Worm (Caenorhabditis elegans) whole organism, L1 larva: ENCODE results near the gene R08A2.1.

Experiments
- F16B12.6 ChIP-seq: fragments of 150-350 bp; optimal IDR thresholded peaks from 2 replicates; lab custom pipeline; 2014; ENCODE audit warnings: missing biosample characterization, missing genetic modification characterization
- Y116A8C.19 ChIP-seq: sonication (generic microtip); optimal IDR thresholded peaks from 2 replicates; lab custom pipeline; 2016; ENCODE audit warnings: missing compliant biosample characterization, missing genetic modification characterization, borderline replicate concordance
- aha-1 ChIP-seq: fragments of 150-350 bp; optimal IDR thresholded peaks from 2 replicates; lab custom pipeline; 2014; ENCODE audit warnings: missing biosample characterization, missing genetic modification characterization
- aly-2 ChIP-seq: fragments of 150-350 bp; optimal IDR thresholded peaks from 2 replicates; lab custom pipeline; 2014; ENCODE audit warnings: missing biosample characterization, missing genetic modification characterization
- ama-1 ChIP-seq: fragments of 150-350 bp; optimal IDR thresholded peaks from 2 replicates; lab custom pipeline; 2014
- blmp-1 ChIP-seq: fragments of 150-350 bp; optimal IDR thresholded peaks from 2 replicates; lab custom pipeline; 2014; ENCODE audit warnings: missing biosample characterization, missing genetic modification characterization
- ceh-8 ChIP-seq: fragments of 200-800 bp; sonication (Bioruptor generic); optimal IDR thresholded peaks from 2 replicates; lab custom pipeline; 2018; ENCODE audit warnings: mild to moderate bottlenecking, missing genetic modification characterization, moderate library complexity, missing compliant biosample characterization
- ceh-88 ChIP-seq: fragments of 200-800 bp; sonication (Bioruptor generic); IDR thresholded peaks from 2 replicates; pipeline ENCODE4 v1.3.6; 2022; ENCODE audit warnings: missing genetic modification characterization, missing compliant biosample characterization
- ceh-90 ChIP-seq: sonication (generic microtip); optimal IDR thresholded peaks from 2 replicates; lab custom pipeline; 2016; ENCODE audit warnings: missing genetic modification characterization, missing compliant biosample characterization
- ces-1 ChIP-seq: fragments of 150-350 bp; optimal IDR thresholded peaks from 2 replicates; lab custom pipeline; 2014; ENCODE audit warnings: missing biosample characterization, missing genetic modification reagents, missing genetic modification characterization
- egl-13 ChIP-seq: sonication (generic microtip); optimal IDR thresholded peaks from 2 replicates; lab custom pipeline; 2016; ENCODE audit warnings: missing genotype, missing genetic modification reagents, missing genetic modification characterization, missing compliant biosample characterization
- egl-27 ChIP-seq, 2 experiments: fragments of 150-350 bp in 1 of 2; sonication (generic microtip); optimal IDR thresholded peaks; 3 replicates each; lab custom pipeline; 2017 to 2018; ENCODE audit warnings: missing biosample characterization in 2 of 2, missing genetic modification characterization in 2 of 2, missing genetic modification reagents in 2 of 2
- elt-2 ChIP-seq: sonication (generic microtip); optimal IDR thresholded peaks from 2 replicates; lab custom pipeline; 2016; ENCODE audit warnings: missing genetic modification characterization, mild to moderate bottlenecking, inconsistent platforms, missing compliant biosample characterization, missing genetic modification reagents
- elt-3 ChIP-seq, 6 experiments: fragments of 150-350 bp in 1 of 6; sonication (generic microtip); optimal IDR thresholded peaks; 2 replicates each; lab custom pipeline; 2017 to 2018; ENCODE audit warnings: missing biosample characterization in 6 of 6, missing genetic modification characterization in 6 of 6, inconsistent platforms in 1 of 6
- fkh-10 ChIP-seq: sonication (generic microtip); optimal IDR thresholded peaks from 2 replicates; lab custom pipeline; 2017; ENCODE audit warnings: missing biosample characterization, missing genetic modification reagents, missing genetic modification characterization
- fkh-4 ChIP-seq: sonication (generic microtip); optimal IDR thresholded peaks from 2 replicates; lab custom pipeline; 2016; ENCODE audit warnings: missing compliant biosample characterization, missing genetic modification characterization, borderline replicate concordance
- hlh-17 ChIP-seq: fragments of 200-800 bp; sonication (Bioruptor generic); optimal IDR thresholded peaks from 2 replicates; lab custom pipeline; 2018; ENCODE audit warnings: missing genetic modification characterization, mild to moderate bottlenecking, missing compliant biosample characterization, moderate library complexity, borderline replicate concordance
- hlh-4 ChIP-seq: sonication (generic microtip); optimal IDR thresholded peaks from 2 replicates; lab custom pipeline; 2016; ENCODE audit warnings: mild to moderate bottlenecking, missing genetic modification characterization, missing compliant biosample characterization
- irx-1 ChIP-seq: sonication (generic microtip); optimal IDR thresholded peaks from 2 replicates; lab custom pipeline; 2016; ENCODE audit warnings: missing genetic modification characterization, missing compliant biosample characterization
- isw-1 ChIP-seq: fragments of 200-800 bp; sonication (Bioruptor generic); IDR thresholded peaks from 2 replicates; pipeline ENCODE4 v1.3.6; 2022; ENCODE audit warnings: missing genetic modification characterization, missing compliant biosample characterization
- jun-1 ChIP-seq: fragments of 150-350 bp; optimal IDR thresholded peaks from 2 replicates; lab custom pipeline; 2014; ENCODE audit warnings: missing biosample characterization, missing genetic modification reagents, missing genetic modification characterization
- lin-15B ChIP-seq: fragments of 150-350 bp; sonication (generic microtip); optimal IDR thresholded peaks from 3 replicates; lab custom pipeline; 2014; ENCODE audit warnings: missing biosample characterization, missing genetic modification characterization
- lir-3 ChIP-seq: sonication (generic microtip); optimal IDR thresholded peaks from 2 replicates; lab custom pipeline; 2016; ENCODE audit warnings: mild to moderate bottlenecking, missing genetic modification characterization, moderate library complexity, missing compliant biosample characterization; ENCODE audit not compliant: poor library complexity
- lsy-2 ChIP-seq, 2 experiments: fragments of 150-350 bp; optimal IDR thresholded peaks; 2 replicates each; lab custom pipeline; 2014; ENCODE audit warnings: missing biosample characterization in 2 of 2, missing genetic modification characterization in 2 of 2
- mab-9 ChIP-seq: fragments of 200-800 bp; sonication (Bioruptor generic); IDR thresholded peaks from 2 replicates; pipeline ENCODE4 v1.3.6; 2022; ENCODE audit warnings: missing genetic modification reagents, missing genetic modification characterization, missing compliant biosample characterization
- nhr-12 ChIP-seq: sonication (generic microtip); optimal IDR thresholded peaks from 2 replicates; lab custom pipeline; 2017; ENCODE audit warnings: missing biosample characterization, missing genetic modification characterization
- nhr-19 ChIP-seq: fragments of 200-800 bp; sonication (Bioruptor generic); conservative IDR thresholded peaks from 2 replicates; pipeline ENCODE4 v1.3.6; 2022; ENCODE audit warnings: missing genetic modification characterization, missing compliant biosample characterization
- nhr-237 ChIP-seq: fragments of 150-350 bp; optimal IDR thresholded peaks from 2 replicates; lab custom pipeline; 2014; ENCODE audit warnings: missing biosample characterization, missing genetic modification characterization
- nhr-47 ChIP-seq: sonication (generic microtip); optimal IDR thresholded peaks from 2 replicates; lab custom pipeline; 2016; ENCODE audit warnings: mild to moderate bottlenecking, missing genetic modification characterization, moderate library complexity, missing compliant biosample characterization
- nhr-71 ChIP-seq: sonication (generic microtip); optimal IDR thresholded peaks from 2 replicates; lab custom pipeline; 2016; ENCODE audit warnings: mild to moderate bottlenecking, missing genetic modification characterization, moderate library complexity, missing compliant biosample characterization
- nhr-85 ChIP-seq: sonication (generic microtip); peaks from one replicate; lab custom pipeline; 2016; ENCODE audit warnings: missing genetic modification characterization, inconsistent platforms, missing compliant biosample characterization
- pax-3 ChIP-seq: fragments of 200-800 bp; sonication (Bioruptor generic); optimal IDR thresholded peaks from 2 replicates; lab custom pipeline; 2018; ENCODE audit warnings: mild to moderate bottlenecking, missing genetic modification characterization, moderate library complexity, missing compliant biosample characterization
- pqm-1 ChIP-seq: sonication (generic microtip); optimal IDR thresholded peaks from 3 replicates; lab custom pipeline; 2017; ENCODE audit warnings: missing biosample characterization, missing genetic modification characterization
- skn-1 ChIP-seq: fragments of 150-350 bp; optimal IDR thresholded peaks from 2 replicates; lab custom pipeline; 2014; ENCODE audit warnings: missing biosample characterization, missing genetic modification characterization
- snpc-4 ChIP-seq: fragments of 150-350 bp; optimal IDR thresholded peaks from 2 replicates; lab custom pipeline; 2014; ENCODE audit warnings: missing biosample characterization, missing genetic modification characterization
- snu-23 ChIP-seq: sonication (generic microtip); optimal IDR thresholded peaks from 2 replicates; lab custom pipeline; 2016; ENCODE audit warnings: missing genetic modification characterization, missing compliant biosample characterization
- sox-4 ChIP-seq: sonication (generic microtip); optimal IDR thresholded peaks from 2 replicates; lab custom pipeline; 2016; ENCODE audit warnings: missing genetic modification characterization, missing compliant biosample characterization
- sptf-1 ChIP-seq: fragments of 150-350 bp; optimal IDR thresholded peaks from 2 replicates; lab custom pipeline; 2014; ENCODE audit warnings: missing biosample characterization, missing genetic modification characterization
- sup-37 ChIP-seq: fragments of 200-800 bp; sonication (Bioruptor generic); optimal IDR thresholded peaks from 2 replicates; lab custom pipeline; 2018; ENCODE audit warnings: mild to moderate bottlenecking, missing genetic modification characterization, missing compliant biosample characterization
- swsn-7 ChIP-seq: sonication (generic microtip); optimal IDR thresholded peaks from 2 replicates; lab custom pipeline; 2016; ENCODE audit warnings: missing genetic modification characterization, missing compliant biosample characterization
- tbx-2 ChIP-seq: sonication (generic microtip); optimal IDR thresholded peaks from 2 replicates; lab custom pipeline; 2016; ENCODE audit warnings: missing genetic modification characterization, missing compliant biosample characterization
- tlp-1 ChIP-seq: fragments of 150-350 bp; optimal IDR thresholded peaks from 2 replicates; lab custom pipeline; 2014; ENCODE audit warnings: missing biosample characterization, missing genetic modification characterization
- unc-30 ChIP-seq: sonication (generic microtip); optimal IDR thresholded peaks from 2 replicates; lab custom pipeline; 2017; ENCODE audit warnings: missing biosample characterization, missing genetic modification characterization
- unc-98 ChIP-seq: fragments of 200-800 bp; sonication (Bioruptor generic); IDR thresholded peaks from 2 replicates; pipeline ENCODE4 v1.3.6; 2022; ENCODE audit warnings: missing genetic modification characterization, missing compliant biosample characterization
- xbp-1 ChIP-seq: sonication (generic microtip); optimal IDR thresholded peaks from 2 replicates; lab custom pipeline; 2016; ENCODE audit warnings: missing genetic modification characterization, missing compliant biosample characterization
- zag-1 ChIP-seq: fragments of 150-350 bp; optimal IDR thresholded peaks from 2 replicates; lab custom pipeline; 2014; ENCODE audit warnings: missing biosample characterization, missing genetic modification characterization
- zip-4 ChIP-seq: fragments of 200-800 bp; sonication (Bioruptor generic); optimal IDR thresholded peaks from 2 replicates; lab custom pipeline; 2018; ENCODE audit warnings: mild to moderate bottlenecking, missing genetic modification characterization, moderate library complexity, missing compliant biosample characterization

Gene R08A2.1

DNA sequence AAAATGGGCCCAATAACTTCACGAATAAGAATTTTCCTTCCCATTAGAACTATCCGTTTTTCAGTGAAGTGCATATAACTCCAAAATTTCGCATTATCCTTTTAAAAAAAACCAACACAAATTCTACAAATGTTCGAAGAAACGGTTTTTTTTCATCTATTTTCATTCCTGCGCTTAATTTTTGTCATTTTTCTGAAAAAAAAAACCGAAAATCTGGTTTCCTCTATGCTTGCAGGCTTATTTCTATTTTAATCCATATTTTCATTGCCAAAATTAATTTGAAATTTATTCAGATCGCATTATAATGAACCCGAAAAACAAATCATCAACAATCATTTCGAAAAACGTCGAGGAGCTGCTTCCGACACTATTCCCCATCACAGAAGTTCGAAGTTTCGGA, 20.7 kb downstream of the R08A2.1 start, which contains the start of gene set-5:
Gene set-5, plus strand, starts transcription at position 301 of the 400 bp plus-strand sequence.
- no peak for TF ChIP-seq nhr-71 (tag; lab: Kevin White, UChicago)
- no peak for TF ChIP-seq nhr-237 (tag; lab: Kevin White, UChicago)
- no peak for TF ChIP-seq pqm-1 (tag; lab: Kevin White, UChicago)
- TF ChIP-seq ceh-8 (GFP tag; lab: Kevin White, UChicago) = no peak
- no peak for TF ChIP-seq elt-2 (tag; lab: Kevin White, UChicago)
- TF ChIP-seq, all 84 proteins: peak for 0

DNA sequence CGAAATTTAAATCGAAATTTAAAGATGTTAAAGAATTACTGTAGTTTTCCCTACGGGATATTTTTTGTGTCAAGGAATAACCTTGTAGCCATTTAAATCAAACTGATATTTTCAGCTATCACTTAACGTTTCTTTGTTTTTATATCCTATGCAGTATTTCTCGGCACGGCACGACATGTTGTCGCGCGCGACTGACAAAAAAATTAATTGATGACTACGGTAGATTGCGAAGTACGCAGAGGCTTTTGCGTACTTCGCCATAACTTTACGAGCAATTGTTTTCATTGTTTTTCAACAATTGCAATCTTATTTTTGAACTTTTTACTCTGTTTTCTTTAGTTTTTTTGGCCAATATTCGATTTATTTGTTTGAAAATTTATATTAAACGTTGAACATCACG, 21.4 kb downstream of the R08A2.1 start:
- TF ChIP-seq zag-1 (tag; lab: Kevin White, UChicago) (no peak), fkh-10 (no peak), Y116A8C.19 (tag; lab: Kevin White, UChicago) (no peak), mab-9 (GFP tag; lab: Robert Waterston, UW) (no peak), nhr-19 (GFP tag; lab: Robert Waterston, UW) (no peak), sup-37 (GFP tag; lab: Kevin White, UChicago) (no peak), tlp-1 (tag; lab: Kevin White, UChicago) (no peak), irx-1 (tag; lab: Kevin White, UChicago) (no peak), ceh-88 (no peak), unc-30 (tag; lab: Kevin White, UChicago) (no peak), xbp-1 (tag; lab: Kevin White, UChicago) (no peak), jun-1 (no peak), ama-1 (lab: Kevin White, UChicago) (no peak), aly-2 (tag; lab: Kevin White, UChicago) (no peak), ces-1 (GFP tag; lab: Kevin White, UChicago) (no peak)

DNA sequence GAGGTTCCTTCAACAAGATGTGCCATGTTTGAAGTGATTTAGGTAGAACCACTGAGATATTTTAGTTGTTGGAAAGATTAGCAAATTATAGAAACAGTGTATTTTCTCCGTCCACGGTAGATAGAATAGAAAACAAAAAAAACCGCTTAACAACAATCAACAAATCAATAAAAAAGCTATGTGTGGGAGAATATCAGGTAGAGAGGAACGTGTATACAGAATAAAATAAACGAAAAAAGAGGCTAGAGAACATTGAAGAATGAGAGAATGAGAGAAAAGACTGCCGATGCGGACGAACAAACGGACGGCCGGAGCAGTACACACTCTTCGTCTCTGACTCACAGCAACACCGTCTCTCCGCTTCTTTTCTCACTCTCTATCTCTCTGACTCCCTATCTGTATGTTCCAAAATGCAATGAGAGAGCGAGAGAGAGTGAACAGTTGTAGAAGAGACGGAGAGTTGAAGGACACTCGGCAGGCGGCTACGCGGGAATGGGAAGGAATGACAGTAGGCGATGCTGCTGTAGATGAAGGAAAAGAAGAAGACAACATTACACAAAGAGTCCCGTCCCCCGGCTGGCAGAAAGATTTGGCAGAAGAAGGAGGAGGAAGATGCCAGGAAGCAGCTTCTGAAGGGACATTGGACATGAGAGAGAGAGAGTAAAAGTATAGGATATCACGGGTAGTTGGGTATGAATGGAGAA, 22.6 kb downstream of the R08A2.1 start, which contains the start of gene unc-112:
Gene unc-112, minus strand, starts transcription at position 51 of the 704 bp plus-strand sequence.
- no peak for TF ChIP-seq Y116A8C.19 (tag; lab: Kevin White, UChicago)
- peak; percentile 46 to 84 for TF ChIP-seq lsy-2 (tag; optimal IDR thresholded peaks at IDR 0.05; lab: Kevin White, UChicago)
- no peak for TF ChIP-seq egl-13 (tag; lab: Kevin White, UChicago)
- TF ChIP-seq lir-3 (tag; lab: Kevin White, UChicago) = peak; percentile 12
- peak; percentile 33 for TF ChIP-seq tbx-2 (tag; lab: Kevin White, UChicago)
- no peak for TF ChIP-seq pax-3 (tag; lab: Kevin White, UChicago)
- TF ChIP-seq aha-1 (tag; lab: Kevin White, UChicago) = no peak
- no peak for TF ChIP-seq sptf-1 (tag; lab: Kevin White, UChicago)
- no peak for TF ChIP-seq nhr-12 (tag; lab: Kevin White, UChicago)
- TF ChIP-seq elt-2 (tag; lab: Kevin White, UChicago) = no peak
- TF ChIP-seq nhr-47 (tag; lab: Kevin White, UChicago) = no peak
- TF ChIP-seq fkh-4 = no peak
- peak; percentile 5 for TF ChIP-seq aly-2 (tag; lab: Kevin White, UChicago)
- no peak for TF ChIP-seq isw-1 (GFP tag; lab: Robert Waterston, UW)
- no peak for TF ChIP-seq ceh-88
- no peak for TF ChIP-seq ceh-90 (tag; lab: Kevin White, UChicago)
- peak in 1 of 6 experiments; percentile 6 for TF ChIP-seq elt-3 (tag; optimal IDR thresholded peaks at IDR 0.05; lab: Kevin White, UChicago)
- no peak for TF ChIP-seq hlh-17 (GFP tag; lab: Kevin White, UChicago)
- no peak for TF ChIP-seq unc-98
- TF ChIP-seq snu-23 (GFP tag; lab: Kevin White, UChicago) = peak; percentile 84
- TF ChIP-seq hlh-4 = no peak
- TF ChIP-seq tlp-1 (tag; lab: Kevin White, UChicago) = no peak
- no peak for TF ChIP-seq zip-4
- no peak for TF ChIP-seq unc-30 (tag; lab: Kevin White, UChicago)
- peak; percentile 47 for TF ChIP-seq skn-1 (tag; lab: Kevin White, UChicago)
- TF ChIP-seq nhr-85 (tag; lab: Kevin White, UChicago) = peak; percentile 41
- no peak for TF ChIP-seq sox-4
- no peak for TF ChIP-seq ama-1 (lab: Kevin White, UChicago)
- TF ChIP-seq jun-1 = peak; percentile 49
- TF ChIP-seq snpc-4 (tag; lab: Kevin White, UChicago) = peak; percentile 60
- TF ChIP-seq zag-1 (tag; lab: Kevin White, UChicago) = no peak
- no peak for TF ChIP-seq pqm-1 (tag; lab: Kevin White, UChicago)
- TF ChIP-seq egl-27 (tag; optimal IDR thresholded peaks at IDR 0.05; lab: Kevin White, UChicago) = peak in 1 of 2 experiments; percentile 42
- peak; percentile 51 for TF ChIP-seq blmp-1 (tag; lab: Kevin White, UChicago)
- no peak for TF ChIP-seq lin-15B (tag; lab: Kevin White, UChicago)
- TF ChIP-seq swsn-7 = peak; percentile 74
- peak; percentile 18 for TF ChIP-seq F16B12.6 (tag; lab: Kevin White, UChicago)
